Fruit fly (Drosophila melanogaster): ENCODE results near the gene snRNP-U1-C.
A peak's percentile ranks its signal among the peaks of the same experiment; 100 is the strongest.

snRNP-U1-C gene

DNA sequence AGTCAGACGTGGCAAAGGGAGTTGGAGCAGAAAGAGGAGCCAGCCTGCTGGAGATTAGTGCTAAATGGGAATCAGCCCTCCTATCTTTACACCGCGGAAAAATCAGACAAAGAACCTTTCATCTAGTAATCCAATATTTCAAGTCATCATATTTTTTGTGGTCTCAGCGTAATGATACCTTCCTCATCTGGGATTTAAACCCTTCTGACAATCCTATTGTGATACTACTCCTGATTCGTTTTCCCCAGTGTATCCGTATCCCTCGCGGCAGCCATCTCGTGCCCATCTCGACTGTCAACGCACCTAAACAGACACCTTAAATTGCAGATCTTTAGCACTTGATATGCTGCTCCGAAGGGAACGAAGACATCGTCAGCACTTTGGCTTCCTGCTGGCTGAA, 14.9 kb upstream of the snRNP-U1-C start (continued):
- TF ChIP-seq CG10267 (tag; optimal IDR thresholded peaks at IDR 0.05) = no peak
- peak; percentile 38; the same call in 1 of the 3 replicates for TF ChIP-seq dysf (GFP tag; IDR thresholded peaks at IDR 0.05)
- TF ChIP-seq ato (GFP tag; IDR thresholded peaks at IDR 0.05; ENCODE audit: partially characterized antibody) = no peak
- no peak for TF ChIP-seq trem (tag; optimal IDR thresholded peaks at IDR 0.05)
- TF ChIP-seq stc (GFP tag; IDR thresholded peaks at IDR 0.05) = no peak
- TF ChIP-seq Elba2 (GFP tag; optimal IDR thresholded peaks at IDR 0.05) = no peak
- no peak for TF ChIP-seq CG15696 (tag; optimal IDR thresholded peaks at IDR 0.05)
- peak; percentile 5 for TF ChIP-seq Atf-2 (GFP tag; optimal IDR thresholded peaks at IDR 0.05)
- no peak for TF ChIP-seq CG4404 (GFP tag; IDR thresholded peaks at IDR 0.05)
- peak; percentile 8 for TF ChIP-seq tin (GFP tag; optimal IDR thresholded peaks at IDR 0.05)
- TF ChIP-seq tll (GFP tag; optimal IDR thresholded peaks at IDR 0.05) = no peak
- TF ChIP-seq phol (tag; optimal IDR thresholded peaks at IDR 0.05) = peak; percentile 12
- TF ChIP-seq prd (optimal IDR thresholded peaks at IDR 0.05) = no peak
- peak; percentile 55; the same call in 1 of the 3 replicates for TF ChIP-seq prd (GFP tag; IDR thresholded peaks at IDR 0.05)
- no peak for TF ChIP-seq Stat92E (GFP tag; optimal IDR thresholded peaks at IDR 0.05)
- TF ChIP-seq CG10565 (GFP tag; optimal IDR thresholded peaks at IDR 0.05) = no peak
- 0 out of 2 replicates have a peak, but pooled peaks have one; percentile 18 for TF ChIP-seq lmd (GFP tag; IDR thresholded peaks at IDR 0.05)
- TF ChIP-seq sd (tag; optimal IDR thresholded peaks at IDR 0.05) = no peak
- peak in 1 of 2 experiments; percentile 47 for TF ChIP-seq bsh (GFP tag; optimal IDR thresholded peaks at IDR 0.05)
- peak; percentile 18 for TF ChIP-seq CG7839 (tag; optimal IDR thresholded peaks at IDR 0.05)
- no peak for TF ChIP-seq CG10654 (GFP tag; optimal IDR thresholded peaks at IDR 0.05)
- no peak for TF ChIP-seq Opbp (GFP tag; IDR thresholded peaks at IDR 0.05; ENCODE audit: partially characterized antibody)
- no peak for TF ChIP-seq CG7786 (GFP tag; optimal IDR thresholded peaks at IDR 0.05)
- peak; percentile 83 for TF ChIP-seq Ets65A (GFP tag)
- no peak for TF ChIP-seq CG12942 (GFP tag; optimal IDR thresholded peaks at IDR 0.05)
- no peak for TF ChIP-seq hb (GFP tag; IDR thresholded peaks at IDR 0.05; ENCODE audit: partially characterized antibody)
- 0 out of 2 replicates have a peak, but pooled peaks have one; percentile 15 for TF ChIP-seq CG8765 (GFP tag; IDR thresholded peaks at IDR 0.05)
- TF ChIP-seq CG2199 (GFP tag; IDR thresholded peaks at IDR 0.05) = no peak
- no peak for TF ChIP-seq psq (GFP tag; optimal IDR thresholded peaks at IDR 0.05)
- TF ChIP-seq Sin3A (optimal IDR thresholded peaks at IDR 0.05) = no peak
- TF ChIP-seq seq (GFP tag; IDR thresholded peaks at IDR 0.05) = no peak
- no peak for TF ChIP-seq CG10431 (GFP tag; optimal IDR thresholded peaks at IDR 0.05)
- no peak for TF ChIP-seq lab (GFP tag; optimal IDR thresholded peaks at IDR 0.05)
- TF ChIP-seq HLHmδ (GFP tag; optimal IDR thresholded peaks at IDR 0.05) = no peak
- TF ChIP-seq CG10147 (GFP tag; optimal IDR thresholded peaks at IDR 0.05) = no peak
- TF ChIP-seq ems (GFP tag; optimal IDR thresholded peaks at IDR 0.05) = peak; percentile 25
- peak; percentile 30 for TF ChIP-seq mam (GFP tag; optimal IDR thresholded peaks at IDR 0.05)
- no peak for TF ChIP-seq CG11695 (GFP tag; IDR thresholded peaks at IDR 0.05)
- TF ChIP-seq oc (tag; optimal IDR thresholded peaks at IDR 0.05) = no peak
- TF ChIP-seq CG3995 (GFP tag; optimal IDR thresholded peaks at IDR 0.05) = no peak
- TF ChIP-seq CG3281 (GFP tag; optimal IDR thresholded peaks at IDR 0.05) = no peak
- 0 out of 3 replicates have a peak, but pooled peaks have one; percentile 18 for TF ChIP-seq CG11456 (GFP tag; IDR thresholded peaks at IDR 0.05)
- TF ChIP-seq hbn (GFP tag; IDR thresholded peaks at IDR 0.05; ENCODE audit: partially characterized antibody) = no peak
- peak; percentile 25; the same call in 1 of the 2 replicates for TF ChIP-seq CG32532 (GFP tag; IDR thresholded peaks at IDR 0.05)
- peak; percentile 33 for TF ChIP-seq ind (GFP tag; optimal IDR thresholded peaks at IDR 0.05)
- peak; percentile 48; the same call in 1 of the 2 replicates for TF ChIP-seq CG32772 (GFP tag; IDR thresholded peaks at IDR 0.05)
- no peak for TF ChIP-seq CG6175 (GFP tag; IDR thresholded peaks at IDR 0.05)
- TF ChIP-seq her (GFP tag; optimal IDR thresholded peaks at IDR 0.05) = no peak
- no peak for TF ChIP-seq ATbp (GFP tag; optimal IDR thresholded peaks at IDR 0.05)
- no peak for TF ChIP-seq otp (GFP tag; IDR thresholded peaks at IDR 0.05)
- TF ChIP-seq H2.0 (GFP tag; IDR thresholded peaks at IDR 0.05) = no peak

Measured in whole organism, embryonic.